Worm (Caenorhabditis elegans): ENCODE data around the gene nhr-119.

ce11 chrII:2832539-2832938, 32.1 kb upstream of the nhr-119 start:
- TF ChIP-seq madf-9 (GFP tag; conservative IDR thresholded peaks at IDR 0.05) (no peak), jun-1 (tag; optimal IDR thresholded peaks at IDR 0.05) (no peak), lin-15B (tag; optimal IDR thresholded peaks at IDR 0.05) (no peak), lin-13 (GFP tag; optimal IDR thresholded peaks at IDR 0.05) (no peak), hlh-11 (tag; optimal IDR thresholded peaks at IDR 0.05) (no peak)

Data from whole organism, L4 larva.